Worm (Caenorhabditis elegans) whole organism, young adult: ENCODE results near the gene mes-4.

Experiments
- F37B4.10 ChIP-seq: fragments of 200-800 bp; sonication (Bioruptor generic); IDR thresholded peaks from 2 replicates; pipeline ENCODE4 v1.3.6; 2022; ENCODE audit warnings: missing genetic modification characterization, missing compliant biosample characterization
- K12H6.12 ChIP-seq: fragments of 200-800 bp; sonication (Bioruptor generic); optimal IDR thresholded peaks from 2 replicates; lab custom pipeline; 2018; ENCODE audit warnings: mild to moderate bottlenecking, missing genetic modification characterization, missing compliant biosample characterization
- snpc-4 ChIP-seq, 5 experiments: fragments of 150-350 bp in 1 of 5; sonication (generic microtip) in 4 of 5; optimal IDR thresholded peaks; 2 replicates each; lab custom pipeline; 2014 to 2018; ENCODE audit warnings: missing genetic modification characterization in 5 of 5, missing biosample characterization in 3 of 5, antibody characterized with exemption in 2 of 5, mild to moderate bottlenecking in 2 of 5, missing compliant biosample characterization in 2 of 5, missing genotype in 2 of 5, moderate library complexity in 2 of 5, missing genetic modification reagents in 1 of 5

ce11 chrV:13387472-13387871, 49.9 kb downstream of the mes-4 start:
- no peak for TF ChIP-seq K12H6.12 (tag; lab: Kevin White, UChicago)
- no peak for TF ChIP-seq F37B4.10
- TF ChIP-seq snpc-4 (GFP tag; optimal IDR thresholded peaks at IDR 0.05; lab: Kevin White, UChicago) = no peak
- no peak for TF ChIP-seq snpc-4 (tag; optimal IDR thresholded peaks at IDR 0.05; lab: Kevin White, UChicago)
